Fruit fly (Drosophila melanogaster): ENCODE data around the gene GCS1.

The GCS1 gene

DNA sequence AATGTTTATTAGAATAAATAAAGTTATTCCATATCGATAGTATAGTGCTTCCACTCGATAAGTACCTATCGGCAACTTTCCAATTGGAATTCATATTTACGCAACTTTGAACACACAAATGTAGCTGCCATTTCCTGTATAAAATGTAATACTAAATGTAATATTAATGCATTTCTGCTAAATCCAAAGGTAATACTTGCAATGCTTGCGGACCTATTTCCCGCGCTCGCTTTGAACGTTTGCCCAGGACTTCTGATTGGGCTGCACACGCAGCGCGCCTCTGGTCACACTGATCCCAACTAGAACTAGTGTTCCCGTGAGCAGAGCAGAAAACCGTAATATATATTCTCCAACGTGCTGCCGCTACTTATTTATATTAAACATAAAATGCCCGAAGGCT, 21.6 kb upstream of the GCS1 start, which contains the start of gene dlg1 (continued):
- TF ChIP-seq CG17361 (GFP tag; IDR thresholded peaks at IDR 0.05), result no peak
- TF ChIP-seq az2 (GFP tag; optimal IDR thresholded peaks at IDR 0.05), result no peak
- no peak for TF ChIP-seq Hmx (GFP tag; optimal IDR thresholded peaks at IDR 0.05)
- no peak for TF ChIP-seq slou (GFP tag; optimal IDR thresholded peaks at IDR 0.05)
- no peak for TF ChIP-seq Meics (GFP tag; optimal IDR thresholded peaks at IDR 0.05)
- TF ChIP-seq h (optimal IDR thresholded peaks at IDR 0.05), result no peak
- no peak for TF ChIP-seq gce (GFP tag; IDR thresholded peaks at IDR 0.05)
- TF ChIP-seq CG12219 (GFP tag; optimal IDR thresholded peaks at IDR 0.05), result no peak
- TF ChIP-seq CG4617 (GFP tag; optimal IDR thresholded peaks at IDR 0.05; ENCODE audit: borderline replicate concordance), result no peak
- TF ChIP-seq pum (GFP tag; optimal IDR thresholded peaks at IDR 0.05), result no peak
- TF ChIP-seq cad (GFP tag; optimal IDR thresholded peaks at IDR 0.05), result no peak
- no peak for TF ChIP-seq CG3726 (GFP tag; IDR thresholded peaks at IDR 0.05)
- peak; percentile 11 for TF ChIP-seq Ets97D (GFP tag; optimal IDR thresholded peaks at IDR 0.05)
- TF ChIP-seq CG14667 (GFP tag; IDR thresholded peaks at IDR 0.05), result no peak
- no peak for TF ChIP-seq prd (optimal IDR thresholded peaks at IDR 0.05)
- no peak for TF ChIP-seq prd (GFP tag; IDR thresholded peaks at IDR 0.05)
- TF ChIP-seq Dek (tag; optimal IDR thresholded peaks at IDR 0.05), result no peak
- TF ChIP-seq CG3163 (GFP tag; optimal IDR thresholded peaks at IDR 0.05), result no peak
- no peak for TF ChIP-seq CrebB (tag; optimal IDR thresholded peaks at IDR 0.05)
- TF ChIP-seq CG8478 (optimal IDR thresholded peaks at IDR 0.05), result no peak
- TF ChIP-seq CG11695 (GFP tag; IDR thresholded peaks at IDR 0.05), result no peak
- no peak for TF ChIP-seq onecut (GFP tag; IDR thresholded peaks at IDR 0.05)
- no peak for TF ChIP-seq gcm2 (GFP tag; optimal IDR thresholded peaks at IDR 0.05)
- no peak for TF ChIP-seq Ssrp (tag; optimal IDR thresholded peaks at IDR 0.05)
- TF ChIP-seq nmo (GFP tag; optimal IDR thresholded peaks at IDR 0.05), result no peak
- TF ChIP-seq nerfin-2 (GFP tag; IDR thresholded peaks at IDR 0.05; ENCODE audit: partially characterized antibody), result peak; percentile 49; the same call in 1 of the 2 replicates
- TF ChIP-seq CG6254 (GFP tag; optimal IDR thresholded peaks at IDR 0.05), result no peak
- no peak for TF ChIP-seq Adf1 (GFP tag; IDR thresholded peaks at IDR 0.05)
- TF ChIP-seq ranshi (GFP tag; IDR thresholded peaks at IDR 0.05), result no peak
- peak; percentile 37 for TF ChIP-seq trem (tag; optimal IDR thresholded peaks at IDR 0.05)
- TF ChIP-seq sima (GFP tag; optimal IDR thresholded peaks at IDR 0.05), result no peak
- TF ChIP-seq CG17186 (GFP tag; optimal IDR thresholded peaks at IDR 0.05), result peak; percentile 4
- TF ChIP-seq kay (GFP tag; optimal IDR thresholded peaks at IDR 0.05), result no peak
- TF ChIP-seq CG17359 (tag; optimal IDR thresholded peaks at IDR 0.05), result no peak
- peak; percentile 56; the same call in 2 of the 3 replicates for TF ChIP-seq vnd (GFP tag; IDR thresholded peaks at IDR 0.05; ENCODE audit: partially characterized antibody)
- peak; percentile 31; the same call in 1 of the 2 replicates for TF ChIP-seq CG2129 (GFP tag; IDR thresholded peaks at IDR 0.05; ENCODE audit: partially characterized antibody)
- no peak for TF ChIP-seq CG15479 (GFP tag; optimal IDR thresholded peaks at IDR 0.05)
- TF ChIP-seq CG7839 (tag; optimal IDR thresholded peaks at IDR 0.05), result no peak
- TF ChIP-seq dmrt99B (tag; optimal IDR thresholded peaks at IDR 0.05), result no peak
- TF ChIP-seq CG1233 (GFP tag; optimal IDR thresholded peaks at IDR 0.05), result no peak
- TF ChIP-seq CG30431 (GFP tag; optimal IDR thresholded peaks at IDR 0.05), result no peak
- no peak for TF ChIP-seq Antp (GFP tag; optimal IDR thresholded peaks at IDR 0.05)
- TF ChIP-seq CG2202 (tag; optimal IDR thresholded peaks at IDR 0.05), result no peak
- no peak for TF ChIP-seq CG9817 (tag; optimal IDR thresholded peaks at IDR 0.05)
- no peak for TF ChIP-seq nom (GFP tag; optimal IDR thresholded peaks at IDR 0.05)
- TF ChIP-seq CG10267 (tag; optimal IDR thresholded peaks at IDR 0.05), result peak; percentile 8
- peak; percentile 56 for TF ChIP-seq MBD-R2 (GFP tag; IDR thresholded peaks at IDR 0.05)
- TF ChIP-seq CG18619 (GFP tag; optimal IDR thresholded peaks at IDR 0.05), result no peak
- no peak for TF ChIP-seq Hr51 (GFP tag; optimal IDR thresholded peaks at IDR 0.05)
- no peak for TF ChIP-seq Bdp1 (GFP tag; optimal IDR thresholded peaks at IDR 0.05)
- no peak for TF ChIP-seq dan (GFP tag; IDR thresholded peaks at IDR 0.05)
- TF ChIP-seq Vsx1 (GFP tag; optimal IDR thresholded peaks at IDR 0.05), result no peak
- no peak for TF ChIP-seq ro (GFP tag; IDR thresholded peaks at IDR 0.05)
